Fruit fly (Drosophila melanogaster) whole organism: ENCODE data around the gene unc-119.

Source experiments
- Dll ChIP-seq: fragments of >200 bp; optimal IDR thresholded peaks from 2 replicates; lab custom pipeline; 2017
- EcR ChIP-seq, 2 experiments: fragments of >200 bp; optimal IDR thresholded peaks; 2 replicates each; lab custom pipeline; 2017; ENCODE audit warnings: missing biosample characterization in 2 of 2, missing genetic modification characterization in 2 of 2, missing genetic modification reagents in 2 of 2
- pan ChIP-seq: fragments of >200 bp; optimal IDR thresholded peaks from 2 replicates; lab custom pipeline; 2017

DNA sequence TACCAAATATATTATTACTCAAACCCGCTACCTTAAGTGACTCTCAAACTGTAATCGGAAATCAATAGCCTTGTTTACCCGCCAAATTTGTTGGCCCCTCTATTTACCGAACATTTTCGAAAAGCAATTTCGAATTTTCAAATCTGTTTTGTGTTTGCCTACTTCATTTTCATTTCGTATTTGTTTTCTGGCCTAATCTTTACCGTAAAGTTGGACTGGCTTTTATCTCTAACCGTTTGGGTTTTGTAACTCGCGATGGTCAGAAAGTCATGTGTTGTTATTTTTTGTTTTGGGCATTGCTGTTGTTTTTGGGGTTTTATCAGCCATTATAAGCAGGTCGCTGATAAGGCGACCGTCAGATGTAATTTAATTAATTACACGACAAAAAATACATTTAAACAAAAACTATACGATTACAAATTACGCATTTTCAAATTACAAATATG, 42.2 kb upstream of the unc-119 start:
- no peak for TF ChIP-seq pan (lab: Kevin White, UChicago)
- TF ChIP-seq Dll: no peak
- TF ChIP-seq EcR (GFP tag; optimal IDR thresholded peaks at IDR 0.05; lab: Kevin White, UChicago): no peak
